Fruit fly (Drosophila melanogaster) whole organism, adult: ENCODE measurements around the gene Mtpalpha.

ENCODE experiments used
- CG11617 ChIP-seq: fragments of 200-800 bp; sonication (Bioruptor generic); optimal IDR thresholded peaks from 2 replicates; lab custom pipeline; 2017; ENCODE audit warnings: mild to moderate bottlenecking, missing biosample characterization, missing genetic modification reagents, missing genetic modification characterization
- CG12768 ChIP-seq: fragments of 200-800 bp; sonication (Bioruptor generic); optimal IDR thresholded peaks from 2 replicates; lab custom pipeline; 2017; ENCODE audit warnings: missing biosample characterization, missing genetic modification characterization, mild to moderate bottlenecking, moderate library complexity, missing genetic modification reagents
- CG14711 ChIP-seq: fragments of 200-800 bp; sonication (Bioruptor generic); optimal IDR thresholded peaks from 2 replicates; lab custom pipeline; 2018; ENCODE audit warnings: missing biosample characterization, mild to moderate bottlenecking, missing genetic modification characterization, moderate library complexity
- CG1620 ChIP-seq: fragments of 200-800 bp; sonication (Bioruptor generic); optimal IDR thresholded peaks from 2 replicates; lab custom pipeline; 2016; ENCODE audit warnings: missing biosample characterization, missing genetic modification characterization
- CG33017 ChIP-seq: fragments of 200-800 bp; sonication (Bioruptor generic); optimal IDR thresholded peaks from 2 replicates; lab custom pipeline; 2018; ENCODE audit warnings: missing biosample characterization, mild to moderate bottlenecking, missing genetic modification characterization, moderate library complexity
- CG5204 ChIP-seq: fragments of 200-800 bp; sonication (Bioruptor generic); optimal IDR thresholded peaks from 2 replicates; lab custom pipeline; 2016; ENCODE audit warnings: missing biosample characterization, missing genetic modification characterization
- CG7045 ChIP-seq: fragments of 200-800 bp; sonication (Bioruptor generic); optimal IDR thresholded peaks from 2 replicates; lab custom pipeline; 2017; ENCODE audit warnings: missing biosample characterization, mild to moderate bottlenecking, missing genetic modification characterization
- CG7101 ChIP-seq: fragments of 200-800 bp; sonication (Bioruptor generic); optimal IDR thresholded peaks from 2 replicates; lab custom pipeline; 2018; ENCODE audit warnings: missing biosample characterization, mild to moderate bottlenecking, missing genetic modification characterization, moderate library complexity
- Clk ChIP-seq: fragments of 200-800 bp; sonication (Bioruptor generic); optimal IDR thresholded peaks from 2 replicates; lab custom pipeline; 2017; ENCODE audit warnings: missing biosample characterization, missing genetic modification characterization
- Crg-1 ChIP-seq: fragments of 200-800 bp; sonication (Bioruptor generic); optimal IDR thresholded peaks from 2 replicates; lab custom pipeline; 2016; ENCODE audit warnings: missing biosample characterization, missing genetic modification characterization
- Hr96 ChIP-seq: fragments of 200-800 bp; sonication (Bioruptor generic); optimal IDR thresholded peaks from 2 replicates; lab custom pipeline; 2016; ENCODE audit warnings: missing biosample characterization, missing genetic modification characterization
- Mnt ChIP-seq: fragments of 200-800 bp; sonication (Bioruptor generic); optimal IDR thresholded peaks from 2 replicates; lab custom pipeline; 2016; ENCODE audit warnings: missing biosample characterization, mild to moderate bottlenecking, missing genetic modification characterization
- bab1 ChIP-seq: fragments of 200-800 bp; sonication (Bioruptor generic); optimal IDR thresholded peaks from 3 replicates; lab custom pipeline; 2019; ENCODE audit warnings: missing biosample characterization, mild to moderate bottlenecking, missing genetic modification characterization, moderate library complexity
- cic ChIP-seq: fragments of 200-800 bp; sonication (Bioruptor generic); optimal IDR thresholded peaks from 2 replicates; lab custom pipeline; 2017; ENCODE audit warnings: missing biosample characterization, mild to moderate bottlenecking, missing genetic modification characterization, moderate library complexity
- cnc ChIP-seq, 2 experiments: fragments of >200 bp; optimal IDR thresholded peaks; 2 replicates each; lab custom pipeline; 2017
- kay ChIP-seq: fragments of 200-800 bp; sonication (Bioruptor generic); peaks from one replicate; lab custom pipeline; 2016; ENCODE audit warnings: missing biosample characterization, missing genetic modification characterization, borderline replicate concordance
- ovo ChIP-seq: fragments of 200-800 bp; sonication (Bioruptor generic); optimal IDR thresholded peaks from 2 replicates; lab custom pipeline; 2016; ENCODE audit warnings: missing biosample characterization, missing genetic modification characterization
- pad ChIP-seq: fragments of 200-800 bp; sonication (Bioruptor generic); optimal IDR thresholded peaks from 3 replicates; lab custom pipeline; 2017; ENCODE audit warnings: missing biosample characterization, missing genetic modification characterization, mild to moderate bottlenecking, moderate library complexity, missing genetic modification reagents
- tj ChIP-seq: fragments of 200-800 bp; sonication (Bioruptor generic); optimal IDR thresholded peaks from 3 replicates; lab custom pipeline; 2017; ENCODE audit warnings: missing biosample characterization, mild to moderate bottlenecking, missing genetic modification characterization, moderate library complexity
- toe ChIP-seq: fragments of 200-800 bp; sonication (Bioruptor generic); optimal IDR thresholded peaks from 2 replicates; lab custom pipeline; 2016; ENCODE audit warnings: missing biosample characterization, missing genetic modification characterization

The Mtpalpha gene

DNA sequence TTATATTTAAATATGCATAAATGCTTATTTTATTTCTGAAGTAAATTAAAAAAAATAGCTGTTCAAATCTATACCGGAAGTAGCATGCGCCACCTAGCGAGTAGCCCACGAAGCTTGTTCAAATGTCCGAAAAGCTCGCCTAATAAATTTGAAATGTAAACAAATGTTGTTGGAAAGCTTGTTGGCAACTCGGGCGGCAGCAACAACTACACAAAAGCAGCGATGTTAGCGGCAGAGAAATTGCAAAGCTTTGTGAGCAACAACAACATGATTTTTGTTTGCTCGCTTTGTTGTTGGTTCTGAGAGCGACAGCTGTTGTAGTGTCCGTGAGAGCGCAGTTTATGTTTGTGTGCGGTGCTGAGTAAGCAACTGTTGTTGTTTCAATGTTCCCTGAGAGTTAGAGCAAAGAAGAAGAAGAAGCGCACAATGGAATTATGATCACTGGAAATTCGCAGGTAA is 9.1 kb downstream of the Mtpalpha start:
- TF ChIP-seq CG7045 (GFP tag; lab: Kevin White, UChicago) (peak; percentile 98), bab1 (peak; percentile 96), CG12768 (GFP tag; lab: Kevin White, UChicago) (peak; percentile 97), CG33017 (tag; lab: Kevin White, UChicago) (peak; percentile 96), CG5204 (GFP tag; lab: Kevin White, UChicago) (peak; percentile 94), CG11617 (GFP tag; lab: Kevin White, UChicago) (peak; percentile 97), CG7101 (peak; percentile 98), CG1620 (peak; percentile 92), pad (peak; percentile 88), Crg-1 (GFP tag; lab: Kevin White, UChicago) (peak; percentile 98), Clk (GFP tag; lab: Kevin White, UChicago) (peak; percentile 75), tj (GFP tag; lab: Kevin White, UChicago) (peak; percentile 79), kay (GFP tag; lab: Kevin White, UChicago) (peak; percentile 97), Mnt (GFP tag; lab: Kevin White, UChicago) (peak; percentile 96), ovo (GFP tag; lab: Kevin White, UChicago) (peak; percentile 94), toe (GFP tag; lab: Kevin White, UChicago) (peak; percentile 92), CG14711 (peak; percentile 87), Hr96 (peak; percentile 92), cic (GFP tag; lab: Kevin White, UChicago) (peak; percentile 89), cnc (optimal IDR thresholded peaks at IDR 0.05; lab: Kevin White, UChicago) (no peak)

DNA sequence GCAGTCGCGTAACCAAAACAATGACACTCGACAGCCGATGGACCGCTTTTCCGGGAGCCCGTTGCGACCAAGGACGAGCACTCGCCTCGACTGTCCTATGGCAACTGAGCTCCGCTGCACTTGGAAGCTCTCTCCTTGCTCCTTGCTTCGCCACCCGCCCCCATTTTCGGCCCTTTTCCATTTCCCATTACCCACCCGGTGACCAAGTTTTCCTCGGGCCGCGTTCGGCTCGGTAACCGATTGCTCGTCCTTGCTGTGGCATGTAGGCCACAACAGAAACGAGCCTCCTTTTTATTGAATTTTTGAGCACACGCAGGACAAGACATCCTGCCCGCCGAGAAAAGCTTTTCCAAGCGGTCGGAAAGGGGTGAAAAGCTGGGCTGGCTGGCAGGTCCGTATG is 9.9 kb downstream of the Mtpalpha start, which contains the start of gene jp:
Gene jp (minus strand): TSS at position 95 of the 400 bp plus-strand sequence.
- TF ChIP-seq toe (GFP tag; lab: Kevin White, UChicago): no peak
- TF ChIP-seq ovo (GFP tag; lab: Kevin White, UChicago): no peak
- TF ChIP-seq CG11617 (GFP tag; lab: Kevin White, UChicago): no peak
- no peak for TF ChIP-seq Mnt (GFP tag; lab: Kevin White, UChicago)
- no peak for TF ChIP-seq kay (GFP tag; lab: Kevin White, UChicago)
- TF ChIP-seq Clk (GFP tag; lab: Kevin White, UChicago): no peak
- TF ChIP-seq CG5204 (GFP tag; lab: Kevin White, UChicago): no peak
- no peak for TF ChIP-seq pad
- no peak for TF ChIP-seq cic (GFP tag; lab: Kevin White, UChicago)
- no peak for TF ChIP-seq tj (GFP tag; lab: Kevin White, UChicago)
- TF ChIP-seq CG14711: no peak
- TF ChIP-seq CG33017 (tag; lab: Kevin White, UChicago): no peak
- no peak for TF ChIP-seq cnc (optimal IDR thresholded peaks at IDR 0.05; lab: Kevin White, UChicago)
- no peak for TF ChIP-seq Hr96
- TF ChIP-seq CG7045 (GFP tag; lab: Kevin White, UChicago): no peak

DNA sequence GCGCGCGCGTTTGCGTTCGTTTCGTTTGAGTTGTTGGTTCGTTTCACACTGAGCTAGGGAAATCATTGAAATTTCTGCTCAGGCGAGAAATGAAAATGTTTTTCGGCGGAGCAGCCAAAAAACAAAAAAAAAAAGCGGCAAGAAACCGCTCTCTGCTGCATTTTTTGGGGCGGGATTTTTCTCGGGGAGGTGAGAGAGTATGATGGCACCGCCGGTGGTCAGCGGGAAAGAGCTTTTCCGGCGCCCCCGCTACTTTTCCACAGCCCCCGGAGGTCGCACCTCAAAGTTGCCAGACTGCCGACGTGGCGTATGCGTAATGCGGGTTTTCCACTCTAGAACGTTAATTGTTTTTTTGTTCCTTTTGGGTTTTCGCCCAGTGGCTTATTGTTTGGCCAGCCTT is 11.2 kb downstream of the Mtpalpha start, which contains the start of gene CG46468:
Gene CG46468 (minus strand): TSS at position 52 of the 400 bp plus-strand sequence.
- TF ChIP-seq Clk (GFP tag; lab: Kevin White, UChicago) (no peak), Mnt (GFP tag; lab: Kevin White, UChicago) (no peak), cnc (optimal IDR thresholded peaks at IDR 0.05; lab: Kevin White, UChicago) (no peak), CG7045 (GFP tag; lab: Kevin White, UChicago) (no peak), CG1620 (no peak), CG5204 (GFP tag; lab: Kevin White, UChicago) (no peak), CG12768 (GFP tag; lab: Kevin White, UChicago) (no peak), pad (no peak), tj (GFP tag; lab: Kevin White, UChicago) (no peak), CG11617 (GFP tag; lab: Kevin White, UChicago) (no peak), ovo (GFP tag; lab: Kevin White, UChicago) (no peak), CG33017 (tag; lab: Kevin White, UChicago) (no peak), Hr96 (no peak), cic (GFP tag; lab: Kevin White, UChicago) (no peak), kay (GFP tag; lab: Kevin White, UChicago) (no peak), toe (GFP tag; lab: Kevin White, UChicago) (no peak), CG7101 (no peak)

DNA sequence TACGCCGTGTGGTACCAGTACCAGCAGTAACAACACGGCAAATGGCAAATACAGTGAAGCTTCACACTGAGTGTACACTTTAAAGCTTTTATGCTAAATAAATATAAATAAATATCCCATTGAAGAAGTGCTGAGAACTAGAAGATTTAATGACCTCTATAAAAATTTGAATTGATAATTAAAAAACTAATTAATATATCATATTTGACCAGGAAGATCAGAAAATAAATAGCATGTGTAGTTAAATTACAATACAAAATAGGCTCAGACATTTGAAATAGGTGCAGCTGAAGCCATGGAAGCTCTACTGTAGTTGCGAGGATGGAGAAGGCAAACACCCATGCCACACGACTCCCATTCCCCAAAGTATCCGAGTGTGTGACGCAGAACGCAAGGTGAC is 12.0 kb downstream of the Mtpalpha start:
- peak; percentile 2 for TF ChIP-seq CG7101
- no peak for TF ChIP-seq ovo (GFP tag; lab: Kevin White, UChicago)
- peak; percentile 47 for TF ChIP-seq CG7045 (GFP tag; lab: Kevin White, UChicago)
- TF ChIP-seq CG33017 (tag; lab: Kevin White, UChicago): peak; percentile 9
- no peak for TF ChIP-seq CG14711
- no peak for TF ChIP-seq CG1620
- TF ChIP-seq CG5204 (GFP tag; lab: Kevin White, UChicago): no peak
- TF ChIP-seq CG12768 (GFP tag; lab: Kevin White, UChicago): peak; percentile 25
- no peak for TF ChIP-seq kay (GFP tag; lab: Kevin White, UChicago)

DNA sequence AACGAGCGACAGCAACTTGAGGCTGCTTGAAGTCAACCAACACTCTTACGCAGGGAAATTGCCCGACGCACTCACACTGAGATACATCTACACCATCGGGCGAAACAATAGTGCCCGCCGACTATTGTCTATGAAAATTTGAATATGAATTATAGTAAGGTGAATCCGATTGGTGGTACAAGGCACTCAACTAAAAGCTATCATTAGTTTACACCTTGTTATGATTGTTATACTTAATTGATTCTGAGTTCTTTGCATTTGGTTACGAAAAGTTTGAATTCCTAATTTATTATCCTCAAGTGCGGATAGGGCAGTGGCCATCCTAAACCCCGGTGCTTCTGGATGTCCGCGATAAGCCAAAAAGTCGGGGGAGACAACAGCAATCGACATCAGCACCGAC is 13.9 kb downstream of the Mtpalpha start:
- TF ChIP-seq tj (GFP tag; lab: Kevin White, UChicago) (no peak), kay (GFP tag; lab: Kevin White, UChicago) (no peak), CG14711 (no peak), CG7045 (GFP tag; lab: Kevin White, UChicago) (no peak), Clk (GFP tag; lab: Kevin White, UChicago) (no peak)

DNA sequence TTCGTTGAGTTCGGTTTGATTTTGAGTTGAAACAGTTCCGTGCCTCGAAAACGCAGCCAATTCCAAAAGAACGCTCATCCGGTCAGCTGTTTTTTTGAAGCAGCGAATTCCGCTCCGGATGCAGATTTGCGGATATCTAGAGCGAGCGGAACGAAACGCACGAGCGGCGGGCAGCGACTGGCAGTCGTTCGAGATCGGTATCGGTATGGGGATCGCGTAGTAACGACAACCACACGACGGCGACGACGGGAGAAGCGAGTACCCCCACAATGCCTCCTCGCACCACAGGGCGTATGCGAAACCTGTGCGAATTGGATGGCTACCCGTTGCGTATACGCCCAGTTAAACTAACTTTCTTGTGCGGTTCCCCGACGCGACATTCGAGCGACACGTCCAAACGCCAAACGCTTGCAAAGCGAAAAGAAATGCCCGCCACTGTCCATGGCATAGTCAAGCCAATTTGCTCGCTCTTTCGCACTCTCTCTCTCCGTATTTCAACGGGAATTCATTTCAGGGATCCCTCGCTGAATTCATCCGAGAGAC is 16.5 kb downstream of the Mtpalpha start:
- peak; percentile 71 for TF ChIP-seq kay (GFP tag; lab: Kevin White, UChicago)
- no peak for TF ChIP-seq pad
